Worm (Caenorhabditis elegans): ENCODE measurements around the gene set-14.

DNA sequence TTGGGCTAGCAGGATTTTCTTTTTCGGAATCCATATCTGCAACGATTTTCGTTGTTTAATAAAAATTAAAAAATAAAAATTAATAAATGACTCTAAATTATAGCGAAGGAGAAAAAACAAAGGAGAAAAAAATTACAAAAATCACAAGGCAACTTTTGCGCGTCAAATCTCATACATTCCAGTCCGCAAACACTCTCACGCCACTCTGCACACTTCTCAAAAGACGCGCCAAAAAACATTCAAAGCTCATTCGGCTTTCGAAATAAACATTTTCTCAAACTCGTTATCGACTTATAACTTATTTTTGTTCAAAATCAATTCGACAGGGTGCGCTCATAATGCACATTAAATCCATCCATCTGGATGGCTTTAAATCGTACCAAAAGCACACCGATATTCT is 28.0 kb upstream of the set-14 start, which contains the start of the genes R06F6.12 and mix-1:
- TF ChIP-seq lin-15B (tag; optimal IDR thresholded peaks at IDR 0.05) (no peak), unc-62 (GFP tag; optimal IDR thresholded peaks at IDR 0.05 in 1 of 2) (no peak), unc-62 (tag; optimal IDR thresholded peaks at IDR 0.05) (no peak)

Data from whole organism, L4 larva.